Fruit fly (Drosophila melanogaster) whole organism, embryonic: ENCODE data around the gene Ltn1.

Source experiments
- Antp ChIP-seq: fragments of 200-800 bp; sonication (Bioruptor generic); optimal IDR thresholded peaks from 3 replicates; lab custom pipeline; 2016; ENCODE audit warnings: missing biosample characterization, missing genetic modification characterization
- CG10147 ChIP-seq: fragments of 200-800 bp; sonication (Bioruptor generic); optimal IDR thresholded peaks from 2 replicates; lab custom pipeline; 2019; ENCODE audit warnings: missing biosample characterization, mild to moderate bottlenecking, missing genetic modification characterization, moderate library complexity
- CG12299 ChIP-seq: fragments of 200-800 bp; sonication (Bioruptor generic); optimal IDR thresholded peaks from 2 replicates; lab custom pipeline; 2018; ENCODE audit warnings: missing biosample characterization, mild to moderate bottlenecking, missing genetic modification characterization
- CG13123 ChIP-seq: fragments of 200-800 bp; sonication (Bioruptor generic); optimal IDR thresholded peaks from 2 replicates; lab custom pipeline; 2016; ENCODE audit warnings: missing biosample characterization, missing genetic modification characterization
- CG15073 ChIP-seq: fragments of 200-800 bp; sonication (Bioruptor generic); optimal IDR thresholded peaks from 2 replicates; lab custom pipeline; 2016; ENCODE audit warnings: missing biosample characterization, missing genetic modification characterization
- CG15479 ChIP-seq: fragments of 200-800 bp; sonication (Bioruptor generic); optimal IDR thresholded peaks from 3 replicates; lab custom pipeline; 2019; ENCODE audit warnings: missing biosample characterization, mild to moderate bottlenecking, missing genetic modification characterization, moderate library complexity
- CG16813 ChIP-seq: fragments of 200-800 bp; sonication (Bioruptor generic); IDR thresholded peaks from 3 replicates; pipeline ENCODE4 v1.3.6; 2022; ENCODE audit warnings: missing biosample characterization, missing genetic modification characterization; ENCODE audit not compliant: partially characterized antibody
- CG16815 ChIP-seq: fragments of 200-800 bp; sonication (Bioruptor generic); optimal IDR thresholded peaks from 3 replicates; lab custom pipeline; 2017; ENCODE audit warnings: missing biosample characterization, mild to moderate bottlenecking, missing genetic modification characterization
- CG17385 ChIP-seq: fragments of 200-800 bp; sonication (Bioruptor generic); optimal IDR thresholded peaks from 3 replicates; lab custom pipeline; 2018; ENCODE audit warnings: missing biosample characterization, mild to moderate bottlenecking, missing genetic modification characterization
- CG2202 ChIP-seq: fragments of 200-800 bp; sonication (Bioruptor generic); optimal IDR thresholded peaks from 2 replicates; lab custom pipeline; 2018; ENCODE audit warnings: missing biosample characterization, mild to moderate bottlenecking, missing genetic modification characterization
- CG31441 ChIP-seq: fragments of 200-800 bp; sonication (Bioruptor generic); IDR thresholded peaks from 2 replicates; pipeline ENCODE4 v1.3.6; 2022; ENCODE audit warnings: missing biosample characterization, missing genetic modification characterization
- CG4328 ChIP-seq: fragments of 200-800 bp; sonication (Bioruptor generic); optimal IDR thresholded peaks from 3 replicates; lab custom pipeline; 2017; ENCODE audit warnings: missing biosample characterization, missing genetic modification reagents, missing genetic modification characterization
- CG5180 ChIP-seq: fragments of 200-800 bp; sonication (Bioruptor generic); optimal IDR thresholded peaks from 3 replicates; lab custom pipeline; 2017; ENCODE audit warnings: missing biosample characterization, missing genetic modification characterization, mild to moderate bottlenecking, moderate library complexity, missing genetic modification reagents
- CG6689 ChIP-seq: fragments of 200-800 bp; sonication (Bioruptor generic); IDR thresholded peaks from 2 replicates; pipeline ENCODE4 v1.3.6; 2022; ENCODE audit warnings: missing biosample characterization, missing genetic modification characterization
- CG7271 ChIP-seq: fragments of 200-800 bp; sonication (Bioruptor generic); optimal IDR thresholded peaks from 2 replicates; lab custom pipeline; 2018; ENCODE audit warnings: missing biosample characterization, mild to moderate bottlenecking, missing genetic modification characterization, moderate library complexity
- CG7928 ChIP-seq: fragments of 200-800 bp; sonication (Bioruptor generic); optimal IDR thresholded peaks from 2 replicates; lab custom pipeline; 2017; ENCODE audit warnings: missing biosample characterization, mild to moderate bottlenecking, missing genetic modification characterization
- CG9215 ChIP-seq: fragments of 200-800 bp; sonication (Bioruptor generic); IDR thresholded peaks from 2 replicates; pipeline ENCODE4 v1.3.6; 2022; ENCODE audit warnings: missing biosample characterization, missing genetic modification characterization
- CTCF ChIP-seq: fragments of 200-800 bp; sonication (Bioruptor generic); optimal IDR thresholded peaks from 2 replicates; lab custom pipeline; 2017; ENCODE audit warnings: missing biosample characterization, mild to moderate bottlenecking, missing genetic modification characterization, moderate library complexity
- CkIIα-i1 ChIP-seq: fragments of 200-800 bp; sonication (Bioruptor generic); IDR thresholded peaks from 2 replicates; pipeline ENCODE4 v1.3.6; 2022; ENCODE audit warnings: missing biosample characterization, missing genetic modification characterization
- Dip3 ChIP-seq: fragments of 200-800 bp; sonication (Bioruptor generic); optimal IDR thresholded peaks from 3 replicates; lab custom pipeline; 2016; ENCODE audit warnings: missing biosample characterization, missing genetic modification characterization
- H15 ChIP-seq: fragments of 200-800 bp; sonication (Bioruptor generic); IDR thresholded peaks from 3 replicates; pipeline ENCODE4 v1.3.6; 2022; ENCODE audit warnings: missing biosample characterization, missing genetic modification characterization
- H2.0 ChIP-seq: fragments of 200-800 bp; sonication (Bioruptor generic); IDR thresholded peaks from 2 replicates; pipeline ENCODE4 v1.3.6; 2022; ENCODE audit warnings: missing biosample characterization, missing genetic modification characterization
- HmgZ ChIP-seq: fragments of 200-800 bp; sonication (Bioruptor generic); optimal IDR thresholded peaks from 2 replicates; lab custom pipeline; 2018; ENCODE audit warnings: missing biosample characterization, mild to moderate bottlenecking, missing genetic modification characterization
- Kr ChIP-seq: fragments of 200-800 bp; sonication (Bioruptor generic); optimal IDR thresholded peaks from 2 replicates; lab custom pipeline; 2017; ENCODE audit warnings: missing biosample characterization, mild to moderate bottlenecking, missing genetic modification characterization
- Lim3 ChIP-seq: fragments of 200-800 bp; sonication (Bioruptor generic); IDR thresholded peaks from 2 replicates; pipeline ENCODE4 v1.3.6; 2022; ENCODE audit warnings: missing biosample characterization, missing genetic modification characterization
- Nf-YA ChIP-seq: fragments of 200-800 bp; sonication (Bioruptor generic); IDR thresholded peaks from 2 replicates; pipeline ENCODE4 v1.3.6; 2022; ENCODE audit warnings: missing biosample characterization, missing genetic modification characterization
- Nf-YC ChIP-seq: fragments of 200-800 bp; optimal IDR thresholded peaks from 3 replicates; lab custom pipeline; 2019; ENCODE audit warnings: missing biosample characterization, mild to moderate bottlenecking, missing genetic modification characterization, moderate library complexity
- Side ChIP-seq: fragments of 200-800 bp; sonication (Bioruptor generic); optimal IDR thresholded peaks from 2 replicates; lab custom pipeline; 2016; ENCODE audit warnings: missing biosample characterization, missing genetic modification characterization
- Six4 ChIP-seq: fragments of 200-800 bp; sonication (Bioruptor generic); optimal IDR thresholded peaks from 2 replicates; lab custom pipeline; 2016; ENCODE audit warnings: missing biosample characterization, missing genetic modification characterization
- Spps ChIP-seq: fragments of 200-800 bp; sonication (Bioruptor generic); optimal IDR thresholded peaks from 2 replicates; lab custom pipeline; 2018; ENCODE audit warnings: missing biosample characterization, mild to moderate bottlenecking, missing genetic modification characterization
- Trl ChIP-seq, 3 experiments: fragments of >200 bp in 2 of 3; fragments of 200-800 bp in 1 of 3; sonication (Bioruptor generic) in 1 of 3; optimal IDR thresholded peaks; 2 replicates in 1 of 3; 3 replicates in 2 of 3; lab custom pipeline; 2016 to 2017; ENCODE audit warnings: missing biosample characterization in 1 of 3, missing genetic modification characterization in 1 of 3
- Xrp1 ChIP-seq: fragments of 200-800 bp; sonication (Bioruptor generic); IDR thresholded peaks from 2 replicates; pipeline ENCODE4 v1.3.6; 2022; ENCODE audit warnings: missing biosample characterization, missing genetic modification characterization
- ara ChIP-seq: fragments of 200-800 bp; sonication (Bioruptor generic); IDR thresholded peaks from 2 replicates; pipeline ENCODE4 v1.3.6; 2022; ENCODE audit warnings: missing biosample characterization, missing genetic modification characterization
- bbx ChIP-seq: fragments of 200-800 bp; sonication (Bioruptor generic); IDR thresholded peaks from 2 replicates; pipeline ENCODE4 v1.3.6; 2022; ENCODE audit warnings: missing biosample characterization, missing genetic modification characterization; ENCODE audit not compliant: partially characterized antibody
- bcd ChIP-seq: fragments of 200-800 bp; sonication (Bioruptor generic); optimal IDR thresholded peaks from 2 replicates; lab custom pipeline; 2017; ENCODE audit warnings: missing biosample characterization, mild to moderate bottlenecking, missing genetic modification characterization
- btn ChIP-seq: fragments of 200-800 bp; sonication (Bioruptor generic); optimal IDR thresholded peaks from 2 replicates; lab custom pipeline; 2016; ENCODE audit warnings: missing biosample characterization, missing genetic modification characterization
- cas ChIP-seq: fragments of 200-800 bp; sonication (Bioruptor generic); IDR thresholded peaks from 2 replicates; pipeline ENCODE4 v1.3.6; 2022; ENCODE audit warnings: missing biosample characterization, missing genetic modification characterization
- chif ChIP-seq, 2 experiments: fragments of 200-800 bp; sonication (Bioruptor generic); optimal IDR thresholded peaks; 3 replicates each; lab custom pipeline; 2016; ENCODE audit warnings: missing biosample characterization in 2 of 2, missing genetic modification characterization in 2 of 2
- fu2 ChIP-seq: fragments of 200-800 bp; sonication (Bioruptor generic); optimal IDR thresholded peaks from 2 replicates; lab custom pipeline; 2016; ENCODE audit warnings: missing biosample characterization, missing genetic modification characterization
- gem ChIP-seq: fragments of 200-800 bp; sonication (Bioruptor generic); optimal IDR thresholded peaks from 2 replicates; lab custom pipeline; 2019; ENCODE audit warnings: missing biosample characterization, mild to moderate bottlenecking, missing genetic modification characterization, moderate library complexity
- grau ChIP-seq: fragments of 200-800 bp; optimal IDR thresholded peaks from 3 replicates; lab custom pipeline; 2019; ENCODE audit warnings: missing biosample characterization, mild to moderate bottlenecking, missing genetic modification characterization, moderate library complexity
- gsb ChIP-seq: fragments of 200-800 bp; sonication (Bioruptor generic); IDR thresholded peaks from 2 replicates; pipeline ENCODE4 v1.3.6; 2022; ENCODE audit warnings: missing biosample characterization, missing genetic modification characterization
- kah ChIP-seq: fragments of 200-800 bp; sonication (Bioruptor generic); optimal IDR thresholded peaks from 2 replicates; lab custom pipeline; 2018; ENCODE audit warnings: missing biosample characterization, mild to moderate bottlenecking, missing genetic modification characterization
- lmd ChIP-seq: fragments of 200-800 bp; sonication (Bioruptor generic); IDR thresholded peaks from 2 replicates; pipeline ENCODE4 v1.3.6; 2022; ENCODE audit warnings: missing biosample characterization, missing genetic modification characterization
- pho ChIP-seq: fragments of 200-800 bp; sonication (Bioruptor generic); optimal IDR thresholded peaks from 2 replicates; lab custom pipeline; 2016; ENCODE audit warnings: missing biosample characterization, missing genetic modification characterization
- sima ChIP-seq: fragments of 200-800 bp; sonication (Bioruptor generic); optimal IDR thresholded peaks from 2 replicates; lab custom pipeline; 2016; ENCODE audit warnings: missing biosample characterization, missing genetic modification characterization
- sob ChIP-seq: fragments of 200-800 bp; sonication (Bioruptor generic); IDR thresholded peaks from 2 replicates; pipeline ENCODE4 v1.3.6; 2022; ENCODE audit warnings: missing biosample characterization, missing genetic modification characterization
- sqz ChIP-seq: fragments of 200-800 bp; sonication (Bioruptor generic); optimal IDR thresholded peaks from 3 replicates; lab custom pipeline; 2018; ENCODE audit warnings: missing biosample characterization, mild to moderate bottlenecking, missing genetic modification characterization
- stwl ChIP-seq: fragments of 200-800 bp; sonication (Bioruptor generic); optimal IDR thresholded peaks from 3 replicates; lab custom pipeline; 2018; ENCODE audit warnings: missing biosample characterization, mild to moderate bottlenecking, missing genetic modification characterization, moderate library complexity
- tna ChIP-seq: fragments of 200-800 bp; sonication (Bioruptor generic); IDR thresholded peaks from 2 replicates; pipeline ENCODE4 v1.3.6; 2022; ENCODE audit warnings: missing biosample characterization, missing genetic modification characterization; ENCODE audit not compliant: partially characterized antibody
- unpg ChIP-seq: fragments of 200-800 bp; sonication (Bioruptor generic); optimal IDR thresholded peaks from 3 replicates; lab custom pipeline; 2018; ENCODE audit warnings: missing biosample characterization, mild to moderate bottlenecking, missing genetic modification characterization, moderate library complexity

Ltn1 gene

dm6 chr3L:19560695-19561246 lies 8.7 kb upstream of the Ltn1 start (continued):
- TF ChIP-seq lmd (GFP tag; lab: Robert Waterston, UW) (peak; percentile 94), HmgZ (tag; lab: Kevin White, UChicago) (peak; percentile 95), bcd (GFP tag; lab: Kevin White, UChicago) (peak; percentile 94), CG7928 (GFP tag; lab: Kevin White, UChicago) (peak; percentile 67), CG17385 (GFP tag; lab: Kevin White, UChicago) (peak; percentile 93), Antp (GFP tag; lab: Kevin White, UChicago) (peak; percentile 88), CG31441 (GFP tag; lab: Robert Waterston, UW) (peak; percentile 95), sima (GFP tag; lab: Kevin White, UChicago) (peak; percentile 86), CTCF (peak; percentile 47), kah (GFP tag; lab: Kevin White, UChicago) (peak; percentile 93), sqz (GFP tag; lab: Kevin White, UChicago) (peak; percentile 93), CG13123 (GFP tag; lab: Kevin White, UChicago) (peak; percentile 91), CkIIα-i1 (GFP tag; lab: Robert Waterston, UW) (0 out of 2 replicates have a peak, but pooled peaks have one; percentile 17), cas (GFP tag; lab: Robert Waterston, UW) (peak; percentile 80), stwl (tag; lab: Kevin White, UChicago) (peak; percentile 71), Xrp1 (GFP tag; lab: Robert Waterston, UW) (peak; percentile 97), CG12299 (peak; percentile 96), btn (GFP tag; lab: Kevin White, UChicago) (peak; percentile 80), CG16813 (no peak), Dip3 (peak; percentile 86), CG16815 (GFP tag; lab: Kevin White, UChicago) (peak; percentile 95), Nf-YC (tag; lab: Kevin White, UChicago) (peak; percentile 83), Six4 (GFP tag; lab: Kevin White, UChicago) (peak; percentile 91), gsb (peak; percentile 88), Nf-YA (GFP tag; lab: Robert Waterston, UW) (peak; percentile 86), ara (GFP tag; lab: Robert Waterston, UW) (peak; percentile 97), H15 (GFP tag; lab: Robert Waterston, UW) (peak; percentile 94), CG2202 (tag; lab: Kevin White, UChicago) (peak; percentile 94), H2.0 (GFP tag; lab: Robert Waterston, UW) (peak; percentile 95), CG5180 (GFP tag; lab: Kevin White, UChicago) (peak; percentile 81), unpg (peak; percentile 97), CG7271 (peak; percentile 99), pho (peak; percentile 90), CG15073 (peak; percentile 72), CG15479 (GFP tag; lab: Kevin White, UChicago) (peak; percentile 96), Lim3 (peak; percentile 83; the same call in 1 of the 2 replicates), grau (peak; percentile 94), Trl (optimal IDR thresholded peaks at IDR 0.05; lab: Kevin White, UChicago) (no peak), Trl (GFP tag; optimal IDR thresholded peaks at IDR 0.05; lab: Kevin White, UChicago) (peak; percentile 94), sob (GFP tag; lab: Robert Waterston, UW) (peak; percentile 96), bbx (GFP tag; lab: Robert Waterston, UW) (no peak), fu2 (peak; percentile 81), Kr (GFP tag; lab: Kevin White, UChicago) (peak; percentile 81), tna (GFP tag; lab: Robert Waterston, UW) (no peak), CG4328 (peak; percentile 94), CG10147 (GFP tag; lab: Kevin White, UChicago) (peak; percentile 94), Spps (tag; lab: Kevin White, UChicago) (peak; percentile 95), chif (GFP tag; optimal IDR thresholded peaks at IDR 0.05; lab: Kevin White, UChicago) (peak; percentile 89 to 96), CG9215 (GFP tag; lab: Robert Waterston, UW) (peak; percentile 87), gem (tag; lab: Kevin White, UChicago) (peak; percentile 98), Side (GFP tag; lab: Kevin White, UChicago) (peak; percentile 92), CG6689 (GFP tag; lab: Robert Waterston, UW) (peak; percentile 95)
